Worm (Caenorhabditis elegans) whole organism, L1 larva: Measurements from ENCODE around the gene let-418.

Experiments
- C34B4.2 ChIP-seq: sonication (generic microtip); optimal IDR thresholded peaks from 2 replicates; lab custom pipeline; 2017; ENCODE audit warnings: mild to moderate bottlenecking, missing genetic modification characterization, missing compliant biosample characterization
- F16B12.6 ChIP-seq: fragments of 150-350 bp; optimal IDR thresholded peaks from 2 replicates; lab custom pipeline; 2014; ENCODE audit warnings: missing biosample characterization, missing genetic modification characterization
- blmp-1 ChIP-seq: fragments of 150-350 bp; optimal IDR thresholded peaks from 2 replicates; lab custom pipeline; 2014; ENCODE audit warnings: missing biosample characterization, missing genetic modification characterization
- ceh-63 ChIP-seq: fragments of 200-800 bp; sonication (Bioruptor generic); optimal IDR thresholded peaks from 2 replicates; lab custom pipeline; 2018; ENCODE audit warnings: mild to moderate bottlenecking, missing genetic modification characterization, missing compliant biosample characterization
- ceh-8 ChIP-seq: fragments of 200-800 bp; sonication (Bioruptor generic); optimal IDR thresholded peaks from 2 replicates; lab custom pipeline; 2018; ENCODE audit warnings: mild to moderate bottlenecking, missing genetic modification characterization, moderate library complexity, missing compliant biosample characterization
- elt-3 ChIP-seq, 6 experiments: fragments of 150-350 bp in 1 of 6; sonication (generic microtip); optimal IDR thresholded peaks; 2 replicates each; lab custom pipeline; 2017 to 2018; ENCODE audit warnings: missing biosample characterization in 6 of 6, missing genetic modification characterization in 6 of 6, inconsistent platforms in 1 of 6
- ets-5 ChIP-seq: fragments of 200-800 bp; sonication (Bioruptor generic); IDR thresholded peaks from 2 replicates; pipeline ENCODE4 v1.3.6; 2022; ENCODE audit warnings: missing genetic modification characterization, missing compliant biosample characterization
- fkh-4 ChIP-seq: sonication (generic microtip); optimal IDR thresholded peaks from 2 replicates; lab custom pipeline; 2016; ENCODE audit warnings: missing compliant biosample characterization, missing genetic modification characterization, borderline replicate concordance
- fkh-8 ChIP-seq: sonication (generic microtip); optimal IDR thresholded peaks from 2 replicates; lab custom pipeline; 2016; ENCODE audit warnings: mild to moderate bottlenecking, missing genetic modification characterization, missing compliant biosample characterization
- hlh-17 ChIP-seq: fragments of 200-800 bp; sonication (Bioruptor generic); optimal IDR thresholded peaks from 2 replicates; lab custom pipeline; 2018; ENCODE audit warnings: missing genetic modification characterization, mild to moderate bottlenecking, missing compliant biosample characterization, moderate library complexity, borderline replicate concordance
- hpl-2 ChIP-seq: fragments of 150-350 bp; optimal IDR thresholded peaks from 2 replicates; lab custom pipeline; 2014; ENCODE audit warnings: missing biosample characterization, missing genetic modification reagents, missing genetic modification characterization
- irx-1 ChIP-seq: sonication (generic microtip); optimal IDR thresholded peaks from 2 replicates; lab custom pipeline; 2016; ENCODE audit warnings: missing genetic modification characterization, missing compliant biosample characterization
- jun-1 ChIP-seq: fragments of 150-350 bp; optimal IDR thresholded peaks from 2 replicates; lab custom pipeline; 2014; ENCODE audit warnings: missing biosample characterization, missing genetic modification reagents, missing genetic modification characterization
- lin-13 ChIP-seq: fragments of 150-350 bp; optimal IDR thresholded peaks from 2 replicates; lab custom pipeline; 2014; ENCODE audit warnings: missing biosample characterization, missing genetic modification reagents, missing genetic modification characterization
- lin-14 ChIP-seq: fragments of 200-800 bp; sonication (Bioruptor generic); optimal IDR thresholded peaks from 2 replicates; lab custom pipeline; 2018; ENCODE audit warnings: mild to moderate bottlenecking, missing genetic modification characterization, moderate library complexity, missing compliant biosample characterization
- lin-35 ChIP-seq, 2 experiments: fragments of 150-350 bp; optimal IDR thresholded peaks; 2 replicates each; lab custom pipeline; 2014; ENCODE audit warnings: missing biosample characterization in 2 of 2, missing genetic modification characterization in 2 of 2, missing genetic modification reagents in 2 of 2
- lin-39 ChIP-seq: fragments of 150-350 bp; optimal IDR thresholded peaks from 2 replicates; lab custom pipeline; 2014; ENCODE audit warnings: missing biosample characterization, missing genetic modification reagents, missing genetic modification characterization
- lsy-2 ChIP-seq, 2 experiments: fragments of 150-350 bp; optimal IDR thresholded peaks; 2 replicates each; lab custom pipeline; 2014; ENCODE audit warnings: missing biosample characterization in 2 of 2, missing genetic modification characterization in 2 of 2
- mep-1 ChIP-seq: fragments of 150-350 bp; optimal IDR thresholded peaks from 2 replicates; lab custom pipeline; 2014; ENCODE audit warnings: missing biosample characterization, missing genetic modification characterization
- nhr-11 ChIP-seq: fragments of 150-350 bp; optimal IDR thresholded peaks from 2 replicates; lab custom pipeline; 2014; ENCODE audit warnings: missing biosample characterization, missing genetic modification characterization
- nhr-19 ChIP-seq: fragments of 200-800 bp; sonication (Bioruptor generic); conservative IDR thresholded peaks from 2 replicates; pipeline ENCODE4 v1.3.6; 2022; ENCODE audit warnings: missing genetic modification characterization, missing compliant biosample characterization
- nhr-20 ChIP-seq: sonication (generic microtip); optimal IDR thresholded peaks from 2 replicates; lab custom pipeline; 2016; ENCODE audit warnings: mild to moderate bottlenecking, missing genetic modification characterization, missing compliant biosample characterization
- nhr-237 ChIP-seq: fragments of 150-350 bp; optimal IDR thresholded peaks from 2 replicates; lab custom pipeline; 2014; ENCODE audit warnings: missing biosample characterization, missing genetic modification characterization
- nhr-47 ChIP-seq: sonication (generic microtip); optimal IDR thresholded peaks from 2 replicates; lab custom pipeline; 2016; ENCODE audit warnings: mild to moderate bottlenecking, missing genetic modification characterization, moderate library complexity, missing compliant biosample characterization
- nhr-71 ChIP-seq: sonication (generic microtip); optimal IDR thresholded peaks from 2 replicates; lab custom pipeline; 2016; ENCODE audit warnings: mild to moderate bottlenecking, missing genetic modification characterization, moderate library complexity, missing compliant biosample characterization
- nhr-76 ChIP-seq: sonication (generic microtip); optimal IDR thresholded peaks from 2 replicates; lab custom pipeline; 2017; ENCODE audit warnings: missing biosample characterization, missing genetic modification characterization
- nhr-84 ChIP-seq: sonication (generic microtip); optimal IDR thresholded peaks from 2 replicates; lab custom pipeline; 2017; ENCODE audit warnings: missing biosample characterization, missing genetic modification characterization
- nhr-85 ChIP-seq: sonication (generic microtip); peaks from one replicate; lab custom pipeline; 2016; ENCODE audit warnings: missing genetic modification characterization, inconsistent platforms, missing compliant biosample characterization
- pag-3 ChIP-seq: sonication (generic microtip); optimal IDR thresholded peaks from 2 replicates; lab custom pipeline; 2017; ENCODE audit warnings: missing genetic modification characterization, mild to moderate bottlenecking, missing compliant biosample characterization, antibody characterized with exemption, borderline replicate concordance; ENCODE audit not compliant: insufficient read depth
- pax-3 ChIP-seq: fragments of 200-800 bp; sonication (Bioruptor generic); optimal IDR thresholded peaks from 2 replicates; lab custom pipeline; 2018; ENCODE audit warnings: mild to moderate bottlenecking, missing genetic modification characterization, moderate library complexity, missing compliant biosample characterization
- pqm-1 ChIP-seq: sonication (generic microtip); optimal IDR thresholded peaks from 3 replicates; lab custom pipeline; 2017; ENCODE audit warnings: missing biosample characterization, missing genetic modification characterization
- skn-1 ChIP-seq: fragments of 150-350 bp; optimal IDR thresholded peaks from 2 replicates; lab custom pipeline; 2014; ENCODE audit warnings: missing biosample characterization, missing genetic modification characterization
- snu-23 ChIP-seq: sonication (generic microtip); optimal IDR thresholded peaks from 2 replicates; lab custom pipeline; 2016; ENCODE audit warnings: missing genetic modification characterization, missing compliant biosample characterization
- sptf-1 ChIP-seq: fragments of 150-350 bp; optimal IDR thresholded peaks from 2 replicates; lab custom pipeline; 2014; ENCODE audit warnings: missing biosample characterization, missing genetic modification characterization
- sup-37 ChIP-seq: fragments of 200-800 bp; sonication (Bioruptor generic); optimal IDR thresholded peaks from 2 replicates; lab custom pipeline; 2018; ENCODE audit warnings: mild to moderate bottlenecking, missing genetic modification characterization, missing compliant biosample characterization
- swsn-7 ChIP-seq: sonication (generic microtip); optimal IDR thresholded peaks from 2 replicates; lab custom pipeline; 2016; ENCODE audit warnings: missing genetic modification characterization, missing compliant biosample characterization
- tbx-2 ChIP-seq: sonication (generic microtip); optimal IDR thresholded peaks from 2 replicates; lab custom pipeline; 2016; ENCODE audit warnings: missing genetic modification characterization, missing compliant biosample characterization
- tlp-1 ChIP-seq: fragments of 150-350 bp; optimal IDR thresholded peaks from 2 replicates; lab custom pipeline; 2014; ENCODE audit warnings: missing biosample characterization, missing genetic modification characterization
- unc-130 ChIP-seq: fragments of 150-350 bp; optimal IDR thresholded peaks from 2 replicates; lab custom pipeline; 2017; ENCODE audit warnings: missing biosample characterization, missing genetic modification characterization, inconsistent platforms
- unc-86 ChIP-seq: sonication (generic microtip); optimal IDR thresholded peaks from 2 replicates; lab custom pipeline; 2016; ENCODE audit warnings: missing genetic modification characterization, missing compliant biosample characterization
- unc-98 ChIP-seq: fragments of 200-800 bp; sonication (Bioruptor generic); IDR thresholded peaks from 2 replicates; pipeline ENCODE4 v1.3.6; 2022; ENCODE audit warnings: missing genetic modification characterization, missing compliant biosample characterization

Gene let-418

ce11 chrV:5862479-5863188 lies 36.0 kb downstream of the let-418 start, which contains the start of gene F26F12.8:
Gene F26F12.8, minus strand, starts transcription at chrV:5862529.
- no peak for TF ChIP-seq elt-3 (tag; optimal IDR thresholded peaks at IDR 0.05; lab: Kevin White, UChicago)
- TF ChIP-seq blmp-1 (tag; lab: Kevin White, UChicago) = peak; percentile 59
- peak; percentile 3 for TF ChIP-seq nhr-85 (tag; lab: Kevin White, UChicago)
- no peak for TF ChIP-seq snu-23 (GFP tag; lab: Kevin White, UChicago)
- TF ChIP-seq lin-14 = peak; percentile 4
- TF ChIP-seq, all 84 proteins: peak for 3

- TF ChIP-seq tbx-2 (tag; lab: Kevin White, UChicago) (no peak), elt-3 (tag; optimal IDR thresholded peaks at IDR 0.05; lab: Kevin White, UChicago) (no peak), fkh-8 (tag; lab: Kevin White, UChicago) (no peak), nhr-20 (no peak), lin-39 (tag; lab: Kevin White, UChicago) (no peak), nhr-11 (tag; lab: Kevin White, UChicago) (no peak), unc-98 (GFP tag; lab: Robert Waterston, UW) (no peak), jun-1 (tag; lab: Kevin White, UChicago) (no peak), pag-3 (tag; lab: Kevin White, UChicago) (no peak), hlh-17 (GFP tag; lab: Kevin White, UChicago) (no peak), nhr-76 (tag; lab: Kevin White, UChicago) (no peak), skn-1 (tag; lab: Kevin White, UChicago) (no peak), ceh-8 (GFP tag; lab: Kevin White, UChicago) (no peak), fkh-4 (no peak), tlp-1 (tag; lab: Kevin White, UChicago) (no peak), sup-37 (no peak), nhr-71 (tag; lab: Kevin White, UChicago) (no peak), ceh-63 (GFP tag; lab: Kevin White, UChicago) (no peak)
Measured at ce11 chrV:5865085-5865484, 38.5 kb downstream of the let-418 start, which contains the start of gene F26F12.5. Gene F26F12.5, minus strand, starts transcription at chrV:5865185.

- TF ChIP-seq irx-1 (tag; lab: Kevin White, UChicago) (no peak), nhr-71 (tag; lab: Kevin White, UChicago) (no peak), pag-3 (tag; lab: Kevin White, UChicago) (no peak), pax-3 (no peak), nhr-11 (tag; lab: Kevin White, UChicago) (no peak), unc-130 (tag; lab: Kevin White, UChicago) (no peak), nhr-47 (no peak), lin-13 (GFP tag; lab: Kevin White, UChicago) (no peak), hpl-2 (GFP tag; lab: Kevin White, UChicago) (no peak), unc-86 (tag; lab: Kevin White, UChicago) (no peak)
Measured at ce11 chrV:5869227-5869626, 42.6 kb downstream of the let-418 start, which contains the start of gene F26F12.4. Gene F26F12.4, minus strand, starts transcription at chrV:5869327.

- TF ChIP-seq unc-130 (tag; lab: Kevin White, UChicago) (no peak), lin-35 (GFP tag; optimal IDR thresholded peaks at IDR 0.05; lab: Kevin White, UChicago) (no peak), swsn-7 (tag; lab: Kevin White, UChicago) (no peak)
Measured at ce11 chrV:5871759-5872158, 45.1 kb downstream of the let-418 start, which contains the start of gene C02G6.2. Gene C02G6.2, plus strand, starts transcription at chrV:5872059.

- TF ChIP-seq irx-1 (tag; lab: Kevin White, UChicago) (no peak), pqm-1 (tag; lab: Kevin White, UChicago) (no peak), F16B12.6 (tag; lab: Kevin White, UChicago) (no peak), fkh-4 (no peak), unc-98 (GFP tag; lab: Robert Waterston, UW) (no peak), nhr-237 (tag; lab: Kevin White, UChicago) (no peak), ceh-63 (GFP tag; lab: Kevin White, UChicago) (no peak), sptf-1 (tag; lab: Kevin White, UChicago) (no peak), C34B4.2 (tag; lab: Kevin White, UChicago) (no peak), unc-86 (tag; lab: Kevin White, UChicago) (no peak), lsy-2 (tag; optimal IDR thresholded peaks at IDR 0.05; lab: Kevin White, UChicago) (no peak), tbx-2 (tag; lab: Kevin White, UChicago) (no peak), nhr-19 (GFP tag; lab: Robert Waterston, UW) (no peak), hpl-2 (GFP tag; lab: Kevin White, UChicago) (no peak), ets-5 (no peak), nhr-84 (tag; lab: Kevin White, UChicago) (no peak), nhr-11 (tag; lab: Kevin White, UChicago) (no peak), mep-1 (tag; lab: Kevin White, UChicago) (no peak)
Measured at ce11 chrV:5876966-5877365, 50.3 kb downstream of the let-418 start.
